Fruit fly (Drosophila melanogaster) whole organism, embryonic: ENCODE data around the gene Wdfy2.

Experiments used
- ATbp ChIP-seq: fragments of 200-800 bp; sonication (Bioruptor generic); optimal IDR thresholded peaks from 2 replicates; lab custom pipeline; 2017; ENCODE audit warnings: missing biosample characterization, mild to moderate bottlenecking, missing genetic modification characterization, missing genetic modification reagents
- CG11560 ChIP-seq: fragments of 200-800 bp; sonication (Bioruptor generic); IDR thresholded peaks from 3 replicates; pipeline ENCODE4 v1.3.6; 2022; ENCODE audit warnings: missing biosample characterization, missing genetic modification characterization
- CG12071 ChIP-seq: fragments of 200-800 bp; sonication (Bioruptor generic); optimal IDR thresholded peaks from 3 replicates; lab custom pipeline; 2018; ENCODE audit warnings: missing biosample characterization, mild to moderate bottlenecking, missing genetic modification characterization
- CG12769 ChIP-seq: fragments of 200-800 bp; sonication (Bioruptor generic); optimal IDR thresholded peaks from 2 replicates; lab custom pipeline; 2019; ENCODE audit warnings: missing biosample characterization, mild to moderate bottlenecking, missing genetic modification characterization, moderate library complexity
- CG13424 ChIP-seq: fragments of 200-800 bp; sonication (Bioruptor generic); optimal IDR thresholded peaks from 2 replicates; lab custom pipeline; 2019; ENCODE audit warnings: missing biosample characterization, mild to moderate bottlenecking, missing genetic modification characterization, moderate library complexity
- CG13624 ChIP-seq: fragments of 200-800 bp; sonication (Bioruptor generic); optimal IDR thresholded peaks from 2 replicates; lab custom pipeline; 2016; ENCODE audit warnings: missing biosample characterization, missing genetic modification characterization
- CG13894 ChIP-seq: fragments of 200-800 bp; sonication (Bioruptor generic); optimal IDR thresholded peaks from 3 replicates; lab custom pipeline; 2018; ENCODE audit warnings: missing biosample characterization, mild to moderate bottlenecking, missing genetic modification characterization, moderate library complexity
- CG14014 ChIP-seq: fragments of 200-800 bp; sonication (Bioruptor generic); IDR thresholded peaks from 2 replicates; pipeline ENCODE4 v1.3.6; 2022; ENCODE audit warnings: missing biosample characterization, missing genetic modification characterization
- CG14667 ChIP-seq: fragments of 200-800 bp; sonication (Bioruptor generic); IDR thresholded peaks from 2 replicates; pipeline ENCODE4 v1.3.6; 2022; ENCODE audit warnings: missing biosample characterization, missing genetic modification characterization
- CG1603 ChIP-seq: fragments of 200-800 bp; sonication (Bioruptor generic); optimal IDR thresholded peaks from 2 replicates; lab custom pipeline; 2019; ENCODE audit warnings: missing biosample characterization, mild to moderate bottlenecking, missing genetic modification characterization, moderate library complexity
- CG16863 ChIP-seq: fragments of 200-800 bp; sonication (Bioruptor generic); optimal IDR thresholded peaks from 3 replicates; lab custom pipeline; 2016; ENCODE audit warnings: missing biosample characterization, missing genetic modification characterization
- CG17359 ChIP-seq: fragments of 200-800 bp; sonication (Bioruptor generic); optimal IDR thresholded peaks from 3 replicates; lab custom pipeline; 2018; ENCODE audit warnings: missing biosample characterization, mild to moderate bottlenecking, missing genetic modification characterization, moderate library complexity
- CG17912 ChIP-seq: fragments of 200-800 bp; sonication (Bioruptor generic); optimal IDR thresholded peaks from 2 replicates; lab custom pipeline; 2018; ENCODE audit warnings: missing biosample characterization, mild to moderate bottlenecking, missing genetic modification characterization
- CG18262 ChIP-seq: fragments of 200-800 bp; optimal IDR thresholded peaks from 3 replicates; lab custom pipeline; 2019; ENCODE audit warnings: missing biosample characterization, mild to moderate bottlenecking, missing genetic modification characterization, moderate library complexity
- CG2199 ChIP-seq: fragments of 200-800 bp; sonication (Bioruptor generic); IDR thresholded peaks from 3 replicates; pipeline ENCODE4 v1.3.6; 2022; ENCODE audit warnings: missing biosample characterization, missing genetic modification characterization
- CG2889 ChIP-seq: fragments of 200-800 bp; sonication (Bioruptor generic); IDR thresholded peaks from 3 replicates; pipeline ENCODE4 v1.3.6; 2022; ENCODE audit warnings: missing biosample characterization, missing genetic modification characterization
- CG30020 ChIP-seq: fragments of 200-800 bp; optimal IDR thresholded peaks from 2 replicates; lab custom pipeline; 2019; ENCODE audit warnings: missing biosample characterization, mild to moderate bottlenecking, missing genetic modification characterization, moderate library complexity
- CG31365 ChIP-seq: fragments of 200-800 bp; sonication (Bioruptor generic); optimal IDR thresholded peaks from 2 replicates; lab custom pipeline; 2018; ENCODE audit warnings: missing biosample characterization, mild to moderate bottlenecking, missing genetic modification characterization
- CG34376 ChIP-seq: fragments of 200-800 bp; sonication (Bioruptor generic); optimal IDR thresholded peaks from 2 replicates; lab custom pipeline; 2018; ENCODE audit warnings: missing biosample characterization, mild to moderate bottlenecking, missing genetic modification characterization
- CG4820 ChIP-seq: fragments of 200-800 bp; sonication (Bioruptor generic); optimal IDR thresholded peaks from 3 replicates; lab custom pipeline; 2016; ENCODE audit warnings: missing biosample characterization, missing genetic modification characterization
- CG7357 ChIP-seq: fragments of 200-800 bp; sonication (Bioruptor generic); IDR thresholded peaks from 3 replicates; pipeline ENCODE4 v1.3.6; 2022; ENCODE audit warnings: missing biosample characterization, missing genetic modification characterization
- CG8089 ChIP-seq: fragments of 200-800 bp; sonication (Bioruptor generic); optimal IDR thresholded peaks from 3 replicates; lab custom pipeline; 2016; ENCODE audit warnings: missing biosample characterization, missing genetic modification characterization
- CG9437 ChIP-seq: fragments of 200-800 bp; sonication (Bioruptor generic); optimal IDR thresholded peaks from 2 replicates; lab custom pipeline; 2018; ENCODE audit warnings: missing biosample characterization, mild to moderate bottlenecking, missing genetic modification characterization
- CG9817 ChIP-seq: fragments of 200-800 bp; sonication (Bioruptor generic); optimal IDR thresholded peaks from 2 replicates; lab custom pipeline; 2018; ENCODE audit warnings: missing biosample characterization, mild to moderate bottlenecking, missing genetic modification characterization, moderate library complexity
- Deaf1 ChIP-seq: fragments of 200-800 bp; optimal IDR thresholded peaks from 3 replicates; lab custom pipeline; 2019; ENCODE audit warnings: missing biosample characterization, mild to moderate bottlenecking, missing genetic modification characterization, moderate library complexity
- E2f1 ChIP-seq: fragments of 200-800 bp; sonication (Bioruptor generic); IDR thresholded peaks from 2 replicates; pipeline ENCODE4 v1.3.6; 2022; ENCODE audit warnings: missing biosample characterization, missing genetic modification characterization
- Fer1 ChIP-seq: fragments of 200-800 bp; sonication (Bioruptor generic); optimal IDR thresholded peaks from 2 replicates; lab custom pipeline; 2017; ENCODE audit warnings: missing biosample characterization, mild to moderate bottlenecking, missing genetic modification characterization
- Hand ChIP-seq: fragments of 200-800 bp; sonication (Bioruptor generic); optimal IDR thresholded peaks from 2 replicates; lab custom pipeline; 2017; ENCODE audit warnings: mild to moderate bottlenecking, missing biosample characterization, missing genetic modification reagents, missing genetic modification characterization
- Hr78 ChIP-seq, 2 experiments: fragments of 200-800 bp in 1 of 2; fragments of >200 bp in 1 of 2; sonication (Bioruptor generic) in 1 of 2; optimal IDR thresholded peaks; 2 replicates each; lab custom pipeline; 2017 to 2019; ENCODE audit warnings: missing biosample characterization in 2 of 2, missing genetic modification characterization in 2 of 2, mild to moderate bottlenecking in 1 of 2, moderate library complexity in 1 of 2
- NFAT ChIP-seq: fragments of 200-800 bp; sonication (Bioruptor generic); IDR thresholded peaks from 2 replicates; pipeline ENCODE4 v1.3.6; 2022; ENCODE audit warnings: missing biosample characterization, missing genetic modification characterization
- Nf-YA ChIP-seq: fragments of 200-800 bp; sonication (Bioruptor generic); IDR thresholded peaks from 2 replicates; pipeline ENCODE4 v1.3.6; 2022; ENCODE audit warnings: missing biosample characterization, missing genetic modification characterization
- Taf1 ChIP-seq: fragments of 200-800 bp; sonication (Bioruptor generic); IDR thresholded peaks from 2 replicates; pipeline ENCODE4 v1.3.6; 2022; ENCODE audit warnings: missing biosample characterization, missing genetic modification characterization
- Usf ChIP-seq: fragments of 200-800 bp; sonication (Bioruptor generic); optimal IDR thresholded peaks from 2 replicates; lab custom pipeline; 2017; ENCODE audit warnings: missing genotype, missing biosample characterization, missing genetic modification characterization
- Xbp1 ChIP-seq: fragments of 200-800 bp; sonication (Bioruptor generic); optimal IDR thresholded peaks from 3 replicates; lab custom pipeline; 2016; ENCODE audit warnings: missing biosample characterization, mild to moderate bottlenecking, missing genetic modification characterization
- ac ChIP-seq: fragments of 200-800 bp; sonication (Bioruptor generic); optimal IDR thresholded peaks from 3 replicates; lab custom pipeline; 2017; ENCODE audit warnings: missing biosample characterization, mild to moderate bottlenecking, missing genetic modification characterization
- bowl ChIP-seq: fragments of 200-800 bp; sonication (Bioruptor generic); IDR thresholded peaks from 2 replicates; pipeline ENCODE4 v1.3.6; 2022; ENCODE audit warnings: missing biosample characterization, missing genetic modification characterization
- chif ChIP-seq, 2 experiments: fragments of 200-800 bp; sonication (Bioruptor generic); optimal IDR thresholded peaks; 3 replicates each; lab custom pipeline; 2016; ENCODE audit warnings: missing biosample characterization in 2 of 2, missing genetic modification characterization in 2 of 2
- ci ChIP-seq: fragments of 200-800 bp; sonication (Bioruptor generic); IDR thresholded peaks from 3 replicates; pipeline ENCODE4 v1.3.6; 2022; ENCODE audit warnings: missing biosample characterization, missing genetic modification characterization
- crol ChIP-seq: fragments of 200-800 bp; sonication (Bioruptor generic); IDR thresholded peaks from 2 replicates; pipeline ENCODE4 v1.3.6; 2022; ENCODE audit warnings: missing biosample characterization, missing genetic modification characterization
- dysf ChIP-seq: fragments of 200-800 bp; sonication (Bioruptor generic); IDR thresholded peaks from 3 replicates; pipeline ENCODE4 v1.3.6; 2022; ENCODE audit warnings: missing biosample characterization, missing genetic modification characterization
- gfzf ChIP-seq: fragments of 200-800 bp; sonication (Bioruptor generic); optimal IDR thresholded peaks from 2 replicates; lab custom pipeline; 2016; ENCODE audit warnings: missing biosample characterization, mild to moderate bottlenecking, missing genetic modification characterization, moderate library complexity
- inv ChIP-seq: fragments of 200-800 bp; sonication (Bioruptor generic); IDR thresholded peaks from 2 replicates; pipeline ENCODE4 v1.3.6; 2022; ENCODE audit warnings: missing biosample characterization, missing genetic modification characterization; ENCODE audit not compliant: partially characterized antibody
- jing ChIP-seq: fragments of 200-800 bp; sonication (Bioruptor generic); optimal IDR thresholded peaks from 2 replicates; lab custom pipeline; 2018; ENCODE audit warnings: missing biosample characterization, mild to moderate bottlenecking, missing genetic modification characterization
- lbe ChIP-seq: fragments of 200-800 bp; sonication (Bioruptor generic); optimal IDR thresholded peaks from 2 replicates; lab custom pipeline; 2016; ENCODE audit warnings: missing biosample characterization, mild to moderate bottlenecking, missing genetic modification characterization
- nmo ChIP-seq: fragments of 200-800 bp; sonication (Bioruptor generic); optimal IDR thresholded peaks from 2 replicates; lab custom pipeline; 2018; ENCODE audit warnings: missing biosample characterization, mild to moderate bottlenecking, missing genetic modification characterization, moderate library complexity
- nom ChIP-seq: fragments of 200-800 bp; sonication (Bioruptor generic); optimal IDR thresholded peaks from 2 replicates; lab custom pipeline; 2017; ENCODE audit warnings: missing biosample characterization, missing genetic modification characterization, mild to moderate bottlenecking, moderate library complexity, missing genetic modification reagents
- p53 ChIP-seq: fragments of 200-800 bp; sonication (Bioruptor generic); optimal IDR thresholded peaks from 2 replicates; lab custom pipeline; 2016; ENCODE audit warnings: missing biosample characterization, missing genetic modification characterization
- pita ChIP-seq: fragments of 200-800 bp; sonication (Bioruptor generic); optimal IDR thresholded peaks from 2 replicates; lab custom pipeline; 2017; ENCODE audit warnings: missing biosample characterization, mild to moderate bottlenecking, missing genetic modification characterization
- so ChIP-seq: fragments of 200-800 bp; sonication (Bioruptor generic); IDR thresholded peaks from 3 replicates; pipeline ENCODE4 v1.3.6; 2022; ENCODE audit warnings: missing biosample characterization, missing genetic modification characterization
- tin ChIP-seq: fragments of 200-800 bp; sonication (Bioruptor generic); optimal IDR thresholded peaks from 3 replicates; lab custom pipeline; 2016; ENCODE audit warnings: missing biosample characterization, missing genetic modification characterization
- tx ChIP-seq: fragments of 200-800 bp; sonication (Bioruptor generic); optimal IDR thresholded peaks from 2 replicates; lab custom pipeline; 2016; ENCODE audit warnings: missing biosample characterization, missing genetic modification characterization

The Wdfy2 gene

dm6 chr2L:10474268-10474678 is 51.2 kb downstream of the Wdfy2 start, which contains the start of gene RluA-1 (continued):
- TF ChIP-seq CG18262 (tag; lab: Kevin White, UChicago) (peak; percentile 100), nom (GFP tag; lab: Kevin White, UChicago) (peak; percentile 93), CG13894 (tag; lab: Kevin White, UChicago) (peak; percentile 98), Xbp1 (GFP tag; lab: Kevin White, UChicago) (peak; percentile 99), ATbp (GFP tag; lab: Kevin White, UChicago) (peak; percentile 100), tx (GFP tag; lab: Kevin White, UChicago) (peak; percentile 92), inv (GFP tag; lab: Robert Waterston, UW) (peak; percentile 57), CG9817 (tag; lab: Kevin White, UChicago) (peak; percentile 99), CG34376 (peak; percentile 97), CG9437 (GFP tag; lab: Kevin White, UChicago) (peak; percentile 97), CG2199 (peak; percentile 100), lbe (peak; percentile 87), CG2889 (GFP tag; lab: Robert Waterston, UW) (peak; percentile 98), CG11560 (tag; lab: Robert Waterston, UW) (peak; percentile 92), CG12769 (tag; lab: Kevin White, UChicago) (peak; percentile 98), Hand (peak; percentile 96), CG17912 (GFP tag; lab: Kevin White, UChicago) (peak; percentile 98), CG12071 (GFP tag; lab: Kevin White, UChicago) (peak; percentile 99), Deaf1 (tag; lab: Kevin White, UChicago) (peak; percentile 91), CG8089 (GFP tag; lab: Kevin White, UChicago) (peak; percentile 92), Fer1 (GFP tag; lab: Kevin White, UChicago) (peak; percentile 99), gfzf (peak; percentile 4), so (GFP tag; lab: Robert Waterston, UW) (peak; percentile 97), CG13624 (GFP tag; lab: Kevin White, UChicago) (peak; percentile 92), Taf1 (GFP tag; lab: Robert Waterston, UW) (peak; percentile 93), nmo (GFP tag; lab: Kevin White, UChicago) (peak; percentile 100), CG31365 (peak; percentile 92), crol (peak; percentile 70), pita (GFP tag; lab: Kevin White, UChicago) (no peak), CG4820 (GFP tag; lab: Kevin White, UChicago) (peak; percentile 99), CG16863 (peak; percentile 91), ci (peak; percentile 100), CG14014 (GFP tag; lab: Robert Waterston, UW) (peak; percentile 99), E2f1 (peak; percentile 100), CG14667 (GFP tag; lab: Robert Waterston, UW) (peak; percentile 99), p53 (peak; percentile 64), CG1603 (peak; percentile 97), Nf-YA (peak; percentile 75), bowl (GFP tag; lab: Robert Waterston, UW) (peak; percentile 99), chif (GFP tag; optimal IDR thresholded peaks at IDR 0.05; lab: Kevin White, UChicago) (peak; percentile 95 to 97), Usf (peak; percentile 96), dysf (peak; percentile 100), ac (GFP tag; lab: Kevin White, UChicago) (peak; percentile 98), jing (peak; percentile 98), NFAT (GFP tag; lab: Robert Waterston, UW) (peak; percentile 99; the same call in 1 of the 2 replicates), Hr78 (GFP tag; optimal IDR thresholded peaks at IDR 0.05; lab: Kevin White, UChicago) (peak in 1 of 2 experiments; percentile 96), tin (GFP tag; lab: Kevin White, UChicago) (peak; percentile 99), CG7357 (peak; percentile 97), CG30020 (tag; lab: Kevin White, UChicago) (peak; percentile 89), CG17359 (peak; percentile 100), CG13424 (tag; lab: Kevin White, UChicago) (peak; percentile 100)
